Worm (Caenorhabditis elegans) whole organism, L3 larva: Measurements from ENCODE around the gene lim-8.
A peak's percentile ranks its signal among the peaks of the same experiment; 100 is the strongest.

Source experiments
- R02D3.7 ChIP-seq: fragments of 150-350 bp; optimal IDR thresholded peaks from 2 replicates; lab custom pipeline; 2014; ENCODE audit warnings: missing biosample characterization, missing genetic modification characterization
- ZK546.5 ChIP-seq: sonication (generic microtip); optimal IDR thresholded peaks from 2 replicates; lab custom pipeline; 2017; ENCODE audit warnings: missing biosample characterization, missing genetic modification characterization
- ama-1 ChIP-seq: fragments of 150-350 bp; optimal IDR thresholded peaks from 2 replicates; lab custom pipeline; 2018
- ceh-28 ChIP-seq: fragments of 150-350 bp; optimal IDR thresholded peaks from 2 replicates; lab custom pipeline; 2014; ENCODE audit warnings: missing biosample characterization, missing genetic modification reagents, missing genetic modification characterization
- ceh-82 ChIP-seq: fragments of 150-350 bp; optimal IDR thresholded peaks from 2 replicates; lab custom pipeline; 2014; ENCODE audit warnings: missing biosample characterization, missing genetic modification characterization
- ceh-9 ChIP-seq: sonication (generic microtip); optimal IDR thresholded peaks from 2 replicates; lab custom pipeline; 2018; ENCODE audit warnings: missing biosample characterization, missing genetic modification characterization
- egl-27 ChIP-seq: sonication (generic microtip); optimal IDR thresholded peaks from 4 replicates; lab custom pipeline; 2017; ENCODE audit warnings: missing biosample characterization, missing genetic modification reagents, missing genetic modification characterization
- egl-5 ChIP-seq: fragments of 150-350 bp; optimal IDR thresholded peaks from 2 replicates; lab custom pipeline; 2017; ENCODE audit warnings: missing biosample characterization, missing genetic modification reagents, missing genetic modification characterization, inconsistent platforms
- elt-1 ChIP-seq: fragments of 150-350 bp; optimal IDR thresholded peaks from 2 replicates; lab custom pipeline; 2014; ENCODE audit warnings: missing biosample characterization, missing genetic modification characterization
- elt-2 ChIP-seq: sonication (generic microtip); optimal IDR thresholded peaks from 2 replicates; lab custom pipeline; 2016; ENCODE audit warnings: missing genetic modification reagents, mild to moderate bottlenecking, missing genetic modification characterization, missing compliant biosample characterization
- eor-1 ChIP-seq, 2 experiments: fragments of 150-350 bp; optimal IDR thresholded peaks; 2 replicates each; lab custom pipeline; 2014 to 2018; ENCODE audit warnings: missing biosample characterization in 2 of 2, missing genetic modification characterization in 2 of 2
- fkh-10 ChIP-seq: sonication (generic microtip); optimal IDR thresholded peaks from 2 replicates; lab custom pipeline; 2017; ENCODE audit warnings: missing biosample characterization, missing genetic modification reagents, missing genetic modification characterization
- fkh-2 ChIP-seq: fragments of 150-350 bp; optimal IDR thresholded peaks from 2 replicates; lab custom pipeline; 2014; ENCODE audit warnings: missing biosample characterization, missing genetic modification reagents, missing genetic modification characterization
- hmg-11 ChIP-seq: sonication (generic microtip); optimal IDR thresholded peaks from 2 replicates; lab custom pipeline; 2016; ENCODE audit warnings: missing genetic modification characterization, missing compliant biosample characterization
- jun-1 ChIP-seq: fragments of 150-350 bp; optimal IDR thresholded peaks from 2 replicates; lab custom pipeline; 2014; ENCODE audit warnings: missing biosample characterization, missing genetic modification reagents, missing genetic modification characterization
- lin-15B ChIP-seq: fragments of 150-350 bp; optimal IDR thresholded peaks from 2 replicates; lab custom pipeline; 2014; ENCODE audit warnings: missing biosample characterization, missing genetic modification characterization
- lin-39 ChIP-seq: fragments of 150-350 bp; optimal IDR thresholded peaks from 2 replicates; lab custom pipeline; 2018; ENCODE audit warnings: missing biosample characterization, missing genetic modification reagents, missing genetic modification characterization
- lsy-12 ChIP-seq: sonication (generic microtip); optimal IDR thresholded peaks from 2 replicates; lab custom pipeline; 2016; ENCODE audit warnings: mild to moderate bottlenecking, missing genetic modification characterization, missing compliant biosample characterization
- mdl-1 ChIP-seq: fragments of 150-350 bp; optimal IDR thresholded peaks from 2 replicates; lab custom pipeline; 2014; ENCODE audit warnings: missing biosample characterization, missing genetic modification characterization
- mml-1 ChIP-seq: fragments of 150-350 bp; sonication (generic microtip); optimal IDR thresholded peaks from 3 replicates; lab custom pipeline; 2014; ENCODE audit warnings: missing biosample characterization, missing genetic modification characterization
- nfya-1 ChIP-seq: sonication (generic microtip); optimal IDR thresholded peaks from 2 replicates; lab custom pipeline; 2017; ENCODE audit warnings: missing genetic modification characterization, mild to moderate bottlenecking, missing compliant biosample characterization, antibody characterized with exemption, moderate library complexity; ENCODE audit not compliant: insufficient read depth
- nhr-11 ChIP-seq: fragments of 150-350 bp; optimal IDR thresholded peaks from 2 replicates; lab custom pipeline; 2014; ENCODE audit warnings: missing biosample characterization, missing genetic modification characterization
- nhr-12 ChIP-seq: fragments of 150-350 bp; optimal IDR thresholded peaks from 2 replicates; lab custom pipeline; 2014; ENCODE audit warnings: missing biosample characterization, missing genetic modification characterization
- nhr-23 ChIP-seq: fragments of 150-350 bp; optimal IDR thresholded peaks from 2 replicates; lab custom pipeline; 2014; ENCODE audit warnings: missing biosample characterization, missing genetic modification reagents, missing genetic modification characterization
- nhr-25 ChIP-seq: sonication (generic microtip); optimal IDR thresholded peaks from 2 replicates; lab custom pipeline; 2017; ENCODE audit warnings: missing biosample characterization, missing genetic modification characterization
- nhr-43 ChIP-seq: sonication (generic microtip); optimal IDR thresholded peaks from 2 replicates; lab custom pipeline; 2016; ENCODE audit warnings: mild to moderate bottlenecking, missing genetic modification characterization, missing compliant biosample characterization; ENCODE audit not compliant: poor library complexity, severe bottlenecking
- nhr-76 ChIP-seq: fragments of 150-350 bp; sonication (generic microtip); optimal IDR thresholded peaks from 5 replicates; lab custom pipeline; 2014; ENCODE audit warnings: missing biosample characterization, missing genetic modification characterization
- nhr-77 ChIP-seq: fragments of 150-350 bp; optimal IDR thresholded peaks from 2 replicates; lab custom pipeline; 2014; ENCODE audit warnings: missing biosample characterization, missing genetic modification characterization
- pha-4 ChIP-seq: fragments of 150-350 bp; optimal IDR thresholded peaks from 2 replicates; lab custom pipeline; 2014; ENCODE audit warnings: missing biosample characterization, missing genetic modification reagents, missing genetic modification characterization
- pqm-1 ChIP-seq: fragments of 150-350 bp; optimal IDR thresholded peaks from 2 replicates; lab custom pipeline; 2017; ENCODE audit warnings: missing biosample characterization, missing genetic modification characterization, inconsistent platforms
- skn-1 ChIP-seq: fragments of 150-350 bp; optimal IDR thresholded peaks from 2 replicates; lab custom pipeline; 2014; ENCODE audit warnings: missing biosample characterization, missing genetic modification characterization
- snpc-4 ChIP-seq: fragments of 150-350 bp; optimal IDR thresholded peaks from 2 replicates; lab custom pipeline; 2014; ENCODE audit warnings: missing biosample characterization, missing genetic modification characterization
- tbx-2 ChIP-seq: sonication (generic microtip); optimal IDR thresholded peaks from 2 replicates; lab custom pipeline; 2016; ENCODE audit warnings: mild to moderate bottlenecking, missing genetic modification characterization, missing compliant biosample characterization
- unc-39 ChIP-seq: sonication (generic microtip); optimal IDR thresholded peaks from 4 replicates; lab custom pipeline; 2017; ENCODE audit warnings: missing biosample characterization, missing genetic modification characterization
- zag-1 ChIP-seq: fragments of 150-350 bp; optimal IDR thresholded peaks from 2 replicates; lab custom pipeline; 2014; ENCODE audit warnings: missing biosample characterization, missing genetic modification characterization
- ztf-11 ChIP-seq: fragments of 150-350 bp; optimal IDR thresholded peaks from 2 replicates; lab custom pipeline; 2014; ENCODE audit warnings: missing biosample characterization, missing genetic modification characterization

Gene lim-8

ce11 chrIII:6850255-6850654 lies 47.7 kb downstream of the lim-8 start, which contains the start of gene srv-1:
srv-1 (plus strand) TSS chrIII:6850385.
- TF ChIP-seq R02D3.7 (tag; lab: Kevin White, UChicago) (no peak), mml-1 (tag; lab: Kevin White, UChicago) (no peak), pqm-1 (tag; lab: Kevin White, UChicago) (peak; percentile 75), jun-1 (tag; lab: Kevin White, UChicago) (peak; percentile 58), elt-2 (peak; percentile 97), mdl-1 (no peak), snpc-4 (tag; lab: Kevin White, UChicago) (no peak), egl-27 (tag; lab: Kevin White, UChicago) (no peak), zag-1 (tag; lab: Kevin White, UChicago) (no peak), ceh-9 (tag; lab: Kevin White, UChicago) (no peak), hmg-11 (tag; lab: Kevin White, UChicago) (no peak), nhr-23 (tag; lab: Kevin White, UChicago) (no peak), lsy-12 (tag; lab: Kevin White, UChicago) (no peak), ama-1 (lab: Kevin White, UChicago) (no peak)

DNA sequence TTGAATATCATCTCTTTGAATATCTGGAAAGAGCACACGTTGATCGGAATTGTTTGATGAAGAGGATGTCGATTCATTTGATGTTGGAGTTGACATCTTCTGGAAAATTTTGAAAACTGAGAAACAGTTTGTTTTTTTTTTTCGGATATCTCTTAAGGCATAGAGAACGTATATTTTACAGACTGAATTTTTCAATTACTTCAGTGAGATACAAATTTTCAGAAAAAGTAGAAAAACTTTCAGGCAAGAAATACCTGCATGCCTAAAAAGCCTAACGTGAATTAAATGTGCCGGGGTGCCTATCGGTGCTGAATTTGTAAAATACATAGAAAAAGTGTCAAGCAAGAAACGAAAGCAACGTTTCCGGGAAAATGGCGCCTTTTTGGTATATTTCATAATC lies 54.1 kb downstream of the lim-8 start, which contains the start of gene zak-1:
Gene zak-1 (minus strand): TSS at position 101 of the 400 bp plus-strand sequence.
- no peak for TF ChIP-seq nhr-76 (tag; lab: Kevin White, UChicago)
- TF ChIP-seq pha-4 = no peak
- TF ChIP-seq elt-2 = no peak
- TF ChIP-seq egl-5 (tag; lab: Kevin White, UChicago) = no peak
- TF ChIP-seq lin-39 (tag; lab: Kevin White, UChicago) = no peak
- TF ChIP-seq nhr-12 (tag; lab: Kevin White, UChicago) = no peak
- no peak for TF ChIP-seq ZK546.5 (tag; lab: Kevin White, UChicago)
- no peak for TF ChIP-seq nhr-77 (tag; lab: Kevin White, UChicago)
- no peak for TF ChIP-seq ztf-11 (tag; lab: Kevin White, UChicago)
- TF ChIP-seq fkh-2 (tag; lab: Kevin White, UChicago) = no peak
- TF ChIP-seq skn-1 (tag; lab: Kevin White, UChicago) = no peak
- TF ChIP-seq ama-1 (lab: Kevin White, UChicago) = no peak
- TF ChIP-seq R02D3.7 (tag; lab: Kevin White, UChicago) = no peak
- no peak for TF ChIP-seq pqm-1 (tag; lab: Kevin White, UChicago)
- TF ChIP-seq mdl-1 = no peak
- TF ChIP-seq eor-1 (tag; optimal IDR thresholded peaks at IDR 0.05; lab: Kevin White, UChicago) = no peak
- TF ChIP-seq unc-39 = no peak
- TF ChIP-seq, all 47 proteins: peak for 0

DNA sequence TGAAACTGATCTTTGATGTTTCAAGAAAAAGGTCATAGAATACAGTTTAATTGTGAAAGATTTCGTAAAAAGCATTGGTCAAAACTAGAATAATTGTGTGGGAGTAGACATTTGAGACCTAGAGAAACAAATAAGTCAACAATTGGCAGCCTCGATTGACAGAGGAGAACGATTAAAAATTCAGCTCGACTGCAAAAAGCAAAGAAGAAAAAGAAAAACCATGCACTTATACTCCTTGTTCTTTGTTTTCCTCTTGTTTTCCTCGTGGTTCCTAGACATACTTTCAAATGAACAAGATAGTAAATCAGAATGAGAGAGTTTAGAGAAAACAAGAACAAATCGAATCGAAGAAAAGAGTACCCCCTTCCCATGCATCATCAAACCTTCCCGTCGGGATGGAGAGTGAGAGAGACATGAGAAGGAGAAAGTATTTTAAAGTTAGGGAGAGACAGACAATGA lies 54.8 kb downstream of the lim-8 start:
- TF ChIP-seq R02D3.7 (tag; lab: Kevin White, UChicago) (no peak), nfya-1 (tag; lab: Kevin White, UChicago) (peak; percentile 33), nhr-77 (tag; lab: Kevin White, UChicago) (no peak), egl-5 (tag; lab: Kevin White, UChicago) (no peak), pha-4 (peak; percentile 79), nhr-25 (peak; percentile 3), ama-1 (lab: Kevin White, UChicago) (no peak), mdl-1 (peak; percentile 14), skn-1 (tag; lab: Kevin White, UChicago) (peak; percentile 31), ceh-28 (tag; lab: Kevin White, UChicago) (peak; percentile 36), ztf-11 (tag; lab: Kevin White, UChicago) (no peak), pqm-1 (tag; lab: Kevin White, UChicago) (peak; percentile 79), lin-39 (tag; lab: Kevin White, UChicago) (no peak), hmg-11 (tag; lab: Kevin White, UChicago) (no peak), nhr-23 (tag; lab: Kevin White, UChicago) (peak; percentile 63), elt-1 (tag; lab: Kevin White, UChicago) (no peak), nhr-12 (tag; lab: Kevin White, UChicago) (no peak), lin-15B (tag; lab: Kevin White, UChicago) (peak; percentile 29), elt-2 (peak; percentile 77), egl-27 (tag; lab: Kevin White, UChicago) (no peak), jun-1 (tag; lab: Kevin White, UChicago) (peak; percentile 81)

ce11 chrIII:6859482-6859881 lies 56.9 kb downstream of the lim-8 start, which contains the start of gene clec-158:
clec-158 (minus strand) TSS chrIII:6859582.
- TF ChIP-seq lsy-12 (tag; lab: Kevin White, UChicago) (no peak), eor-1 (tag; optimal IDR thresholded peaks at IDR 0.05; lab: Kevin White, UChicago) (no peak), ceh-82 (tag; lab: Kevin White, UChicago) (no peak), tbx-2 (tag; lab: Kevin White, UChicago) (no peak), nhr-11 (no peak), fkh-10 (no peak), lin-15B (tag; lab: Kevin White, UChicago) (no peak), ceh-28 (tag; lab: Kevin White, UChicago) (no peak), nhr-76 (tag; lab: Kevin White, UChicago) (no peak), nhr-43 (tag; lab: Kevin White, UChicago) (no peak), R02D3.7 (tag; lab: Kevin White, UChicago) (no peak)
